Worm (Caenorhabditis elegans): ENCODE data around the gene penr-1.

The penr-1 gene

DNA sequence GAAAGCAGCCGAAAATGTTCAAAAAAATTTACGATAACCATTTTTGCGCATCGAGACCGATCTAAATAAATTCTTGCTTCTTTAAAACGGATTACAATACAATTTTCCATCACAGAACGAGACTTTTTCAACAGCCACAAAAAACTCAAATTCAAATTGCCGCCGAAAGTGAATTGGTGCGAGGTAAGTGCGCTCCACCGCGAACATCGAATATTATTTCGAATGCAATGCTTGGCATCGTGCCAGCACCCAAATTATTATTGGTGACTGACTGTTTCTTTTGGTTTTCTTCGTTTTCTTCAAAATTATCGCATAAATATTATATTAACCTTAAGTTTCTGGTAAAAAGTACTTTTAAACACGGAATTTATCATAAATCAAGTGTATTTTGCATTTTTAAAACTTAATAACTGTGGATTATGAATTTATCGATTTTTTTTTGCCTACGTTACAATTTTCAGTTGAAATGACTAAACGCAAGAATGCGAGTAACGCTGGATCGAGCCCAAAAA lies at the start of gene penr-1:
penr-1 (plus strand) TSS at position 462 of the 512 bp plus-strand sequence.
- no peak for TF ChIP-seq ceh-13 (GFP tag; optimal IDR thresholded peaks at IDR 0.05)
- peak; percentile 19 for TF ChIP-seq F13C5.2 (tag; optimal IDR thresholded peaks at IDR 0.05)

DNA sequence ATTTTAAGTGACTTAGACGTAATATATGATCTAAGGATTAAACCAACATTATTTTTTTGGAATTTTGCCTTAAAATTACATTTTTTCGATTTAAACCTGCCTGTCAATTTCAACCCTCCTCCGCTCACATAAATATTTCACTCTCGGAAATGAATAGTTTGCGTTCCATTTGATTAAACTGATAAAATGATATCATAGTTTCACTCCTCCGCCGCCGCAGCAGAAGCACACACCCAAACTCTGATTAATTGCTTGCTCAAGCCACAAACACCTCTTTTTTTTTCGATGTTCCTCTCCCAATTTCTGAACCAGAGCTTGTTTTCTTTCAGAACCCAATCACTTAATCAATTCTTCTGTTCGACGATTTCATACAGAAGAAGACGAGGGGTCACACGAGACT lies 46.2 kb upstream of the penr-1 start, which contains the start of gene Y49G5B.1:
Y49G5B.1 (plus strand) TSS at position 324 of the 400 bp plus-strand sequence.
- TF ChIP-seq flt-1 (GFP tag; IDR thresholded peaks at IDR 0.05) (no peak), ets-7 (tag; optimal IDR thresholded peaks at IDR 0.05) (no peak), sea-1 (GFP tag; conservative IDR thresholded peaks at IDR 0.05) (no peak), B0310.2 (tag; optimal IDR thresholded peaks at IDR 0.05) (no peak), pes-1 (GFP tag; IDR thresholded peaks at IDR 0.05) (no peak), hnd-1 (tag; optimal IDR thresholded peaks at IDR 0.05) (no peak), ceh-36 (tag; optimal IDR thresholded peaks at IDR 0.05) (no peak), tbx-11 (GFP tag; IDR thresholded peaks at IDR 0.05) (no peak), tbx-37 (GFP tag; conservative IDR thresholded peaks at IDR 0.05) (no peak), scrt-1 (GFP tag; IDR thresholded peaks at IDR 0.05) (no peak), hmg-4 (GFP tag; optimal IDR thresholded peaks at IDR 0.05) (no peak), tra-4 (tag; optimal IDR thresholded peaks at IDR 0.05) (no peak), ama-1 (optimal IDR thresholded peaks at IDR 0.05) (no peak), hmbx-1 (tag; optimal IDR thresholded peaks at IDR 0.05) (no peak), ceh-13 (GFP tag; optimal IDR thresholded peaks at IDR 0.05) (no peak), aly-1 (tag; optimal IDR thresholded peaks at IDR 0.05) (no peak), F13C5.2 (tag; optimal IDR thresholded peaks at IDR 0.05) (no peak)

DNA sequence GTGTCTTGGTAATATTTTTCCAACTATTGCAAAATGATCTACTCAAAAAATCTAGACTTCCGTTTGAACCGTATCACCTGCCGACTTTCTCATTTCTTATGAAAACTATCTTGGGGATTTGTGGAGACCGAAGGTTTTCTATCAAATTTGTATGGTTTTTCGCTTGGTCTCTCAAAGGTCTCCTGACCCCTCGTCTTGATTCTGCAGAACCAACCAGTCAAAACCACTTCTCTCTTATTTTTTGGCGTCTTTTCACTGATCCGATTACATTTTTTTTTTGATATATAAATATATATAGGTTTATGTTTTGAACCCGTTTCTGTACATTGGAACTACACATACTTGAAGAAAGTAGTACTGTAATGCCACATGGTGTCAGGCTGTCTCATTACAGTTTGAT lies 43.6 kb upstream of the penr-1 start:
- TF ChIP-seq flt-1 (GFP tag; IDR thresholded peaks at IDR 0.05), result no peak
- no peak for TF ChIP-seq ets-7 (tag; optimal IDR thresholded peaks at IDR 0.05)
- TF ChIP-seq tbx-37 (GFP tag; conservative IDR thresholded peaks at IDR 0.05), result no peak
- TF ChIP-seq pes-1 (GFP tag; IDR thresholded peaks at IDR 0.05), result no peak
- no peak for TF ChIP-seq tra-4 (tag; optimal IDR thresholded peaks at IDR 0.05)
- TF ChIP-seq ceh-13 (GFP tag; optimal IDR thresholded peaks at IDR 0.05), result no peak
- no peak for TF ChIP-seq ceh-36 (tag; optimal IDR thresholded peaks at IDR 0.05)
- TF ChIP-seq tbx-11 (GFP tag; IDR thresholded peaks at IDR 0.05), result no peak
- TF ChIP-seq B0310.2 (tag; optimal IDR thresholded peaks at IDR 0.05), result no peak
- no peak for TF ChIP-seq hmg-4 (GFP tag; optimal IDR thresholded peaks at IDR 0.05)

DNA sequence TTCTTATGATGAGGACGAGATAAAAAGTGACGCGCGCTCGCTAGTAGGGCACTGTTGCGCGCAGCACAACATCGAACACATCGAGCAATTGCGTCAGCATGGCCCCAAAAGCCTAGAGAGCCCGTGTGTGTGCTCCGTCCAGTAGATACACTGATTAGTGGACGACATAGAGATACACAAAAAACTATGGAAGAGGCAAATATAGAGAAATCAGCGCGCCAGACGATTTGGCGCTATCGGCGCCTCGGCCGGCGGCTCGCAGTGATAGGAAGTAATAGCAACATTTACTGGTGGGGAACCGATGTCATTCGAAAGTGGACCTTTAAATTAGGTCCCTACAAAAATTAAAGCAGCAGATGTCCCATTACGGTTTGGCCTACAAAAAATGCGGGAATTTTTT lies 40.8 kb upstream of the penr-1 start:
- no peak for TF ChIP-seq ceh-13 (GFP tag; optimal IDR thresholded peaks at IDR 0.05)
- TF ChIP-seq hmbx-1 (tag; optimal IDR thresholded peaks at IDR 0.05), result no peak
- no peak for TF ChIP-seq hmg-4 (GFP tag; optimal IDR thresholded peaks at IDR 0.05)
- no peak for TF ChIP-seq flt-1 (GFP tag; IDR thresholded peaks at IDR 0.05)
- no peak for TF ChIP-seq sea-1 (GFP tag; conservative IDR thresholded peaks at IDR 0.05)
- TF ChIP-seq ama-1 (optimal IDR thresholded peaks at IDR 0.05), result no peak
- no peak for TF ChIP-seq scrt-1 (GFP tag; IDR thresholded peaks at IDR 0.05)
- no peak for TF ChIP-seq aly-1 (tag; optimal IDR thresholded peaks at IDR 0.05)
- no peak for TF ChIP-seq tra-4 (tag; optimal IDR thresholded peaks at IDR 0.05)
- no peak for TF ChIP-seq F13C5.2 (tag; optimal IDR thresholded peaks at IDR 0.05)
- TF ChIP-seq tbx-37 (GFP tag; conservative IDR thresholded peaks at IDR 0.05), result no peak
- no peak for TF ChIP-seq ceh-36 (tag; optimal IDR thresholded peaks at IDR 0.05)
- no peak for TF ChIP-seq ets-7 (tag; optimal IDR thresholded peaks at IDR 0.05)
- no peak for TF ChIP-seq B0310.2 (tag; optimal IDR thresholded peaks at IDR 0.05)
- no peak for TF ChIP-seq tbx-11 (GFP tag; IDR thresholded peaks at IDR 0.05)
- TF ChIP-seq hnd-1 (tag; optimal IDR thresholded peaks at IDR 0.05), result no peak
- no peak for TF ChIP-seq pes-1 (GFP tag; IDR thresholded peaks at IDR 0.05)

DNA sequence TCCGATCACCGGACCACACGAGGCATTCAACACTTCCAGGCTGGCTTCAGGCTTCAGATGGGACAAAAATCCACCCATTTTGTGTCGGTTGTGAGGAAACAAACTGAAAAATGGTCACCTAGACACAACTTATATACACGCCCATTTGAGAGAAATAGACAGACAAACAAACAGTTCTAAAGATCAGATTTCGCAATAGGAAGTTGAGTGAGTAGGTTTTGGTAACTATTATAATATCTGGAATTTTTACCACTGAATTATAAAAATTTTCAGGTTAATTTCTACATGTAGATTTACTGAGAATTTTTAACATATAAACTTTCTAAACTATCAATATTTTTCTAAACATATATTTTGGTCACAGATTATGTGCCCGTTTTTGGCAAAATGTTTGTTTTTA lies 35.5 kb upstream of the penr-1 start, which contains the start of gene cest-32:
cest-32 (minus strand) TSS at position 115 of the 400 bp plus-strand sequence.
- TF ChIP-seq F13C5.2 (tag; optimal IDR thresholded peaks at IDR 0.05) (no peak), B0310.2 (tag; optimal IDR thresholded peaks at IDR 0.05) (no peak), ceh-36 (tag; optimal IDR thresholded peaks at IDR 0.05) (no peak), ceh-13 (GFP tag; optimal IDR thresholded peaks at IDR 0.05) (no peak), ets-7 (tag; optimal IDR thresholded peaks at IDR 0.05) (no peak)

DNA sequence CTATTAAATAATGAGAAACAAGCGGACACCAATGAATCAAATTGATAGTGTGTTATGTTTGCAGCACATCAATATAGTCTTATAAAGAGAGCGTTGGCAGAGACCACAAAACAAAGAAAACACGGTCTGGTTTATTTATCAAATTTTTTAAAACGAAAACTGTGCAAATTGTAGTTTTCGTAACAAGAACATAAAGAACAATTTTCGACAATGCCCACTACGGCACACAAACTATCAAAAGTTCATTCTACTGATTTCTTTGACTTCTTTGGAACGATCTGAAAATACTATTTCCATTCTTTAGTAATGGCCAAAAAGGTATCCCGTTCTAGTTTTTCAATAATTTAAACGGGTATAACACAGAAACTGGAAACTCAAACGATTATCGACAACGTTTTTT lies 32.2 kb upstream of the penr-1 start, which contains the start of gene cest-35.2:
cest-35.2 (minus strand) TSS at position 101 of the 400 bp plus-strand sequence.
- TF ChIP-seq hnd-1 (tag; optimal IDR thresholded peaks at IDR 0.05) (no peak), F13C5.2 (tag; optimal IDR thresholded peaks at IDR 0.05) (no peak), tbx-37 (GFP tag; conservative IDR thresholded peaks at IDR 0.05) (no peak), aly-1 (tag; optimal IDR thresholded peaks at IDR 0.05) (no peak), scrt-1 (GFP tag; IDR thresholded peaks at IDR 0.05) (no peak), ceh-13 (GFP tag; optimal IDR thresholded peaks at IDR 0.05) (no peak), ceh-36 (tag; optimal IDR thresholded peaks at IDR 0.05) (no peak), sea-1 (GFP tag; conservative IDR thresholded peaks at IDR 0.05) (no peak), flt-1 (GFP tag; IDR thresholded peaks at IDR 0.05) (no peak), B0310.2 (tag; optimal IDR thresholded peaks at IDR 0.05) (no peak), tbx-11 (GFP tag; IDR thresholded peaks at IDR 0.05) (no peak), hmg-4 (GFP tag; optimal IDR thresholded peaks at IDR 0.05) (no peak), ets-7 (tag; optimal IDR thresholded peaks at IDR 0.05) (no peak), pes-1 (GFP tag; IDR thresholded peaks at IDR 0.05) (no peak), ama-1 (optimal IDR thresholded peaks at IDR 0.05) (no peak), hmbx-1 (tag; optimal IDR thresholded peaks at IDR 0.05) (no peak), tra-4 (tag; optimal IDR thresholded peaks at IDR 0.05) (no peak)

DNA sequence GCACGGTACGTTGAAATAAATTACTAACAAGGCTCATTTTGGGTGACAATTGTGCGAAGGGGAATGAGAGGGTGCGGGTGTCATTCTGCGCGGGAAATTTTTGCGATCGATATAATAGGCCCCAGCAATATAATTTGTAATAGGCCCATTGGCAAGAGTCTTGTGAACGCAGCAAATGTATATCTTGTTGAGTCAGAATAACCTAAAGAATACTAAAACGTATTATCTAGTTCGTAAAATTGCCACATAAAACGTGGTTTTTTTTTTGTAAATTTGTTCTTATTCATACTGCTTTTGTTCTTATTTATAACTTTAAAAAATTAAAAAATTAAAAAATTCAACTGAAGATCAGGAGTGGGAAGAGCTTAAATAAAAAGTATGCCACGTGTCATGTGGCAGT lies 29.9 kb upstream of the penr-1 start, which contains the start of gene C52A10.3:
C52A10.3 (minus strand) TSS at position 101 of the 400 bp plus-strand sequence.
- no peak for TF ChIP-seq F13C5.2 (tag; optimal IDR thresholded peaks at IDR 0.05)
- TF ChIP-seq ceh-13 (GFP tag; optimal IDR thresholded peaks at IDR 0.05), result no peak
- TF ChIP-seq ceh-36 (tag; optimal IDR thresholded peaks at IDR 0.05), result no peak
- TF ChIP-seq B0310.2 (tag; optimal IDR thresholded peaks at IDR 0.05), result no peak
- TF ChIP-seq aly-1 (tag; optimal IDR thresholded peaks at IDR 0.05), result no peak
- no peak for TF ChIP-seq scrt-1 (GFP tag; IDR thresholded peaks at IDR 0.05)
- TF ChIP-seq ets-7 (tag; optimal IDR thresholded peaks at IDR 0.05), result no peak
- TF ChIP-seq hmg-4 (GFP tag; optimal IDR thresholded peaks at IDR 0.05), result no peak
- no peak for TF ChIP-seq hnd-1 (tag; optimal IDR thresholded peaks at IDR 0.05)
- TF ChIP-seq tbx-37 (GFP tag; conservative IDR thresholded peaks at IDR 0.05), result no peak
- no peak for TF ChIP-seq sea-1 (GFP tag; conservative IDR thresholded peaks at IDR 0.05)
- no peak for TF ChIP-seq tbx-11 (GFP tag; IDR thresholded peaks at IDR 0.05)
- no peak for TF ChIP-seq tra-4 (tag; optimal IDR thresholded peaks at IDR 0.05)
- TF ChIP-seq flt-1 (GFP tag; IDR thresholded peaks at IDR 0.05), result no peak
- TF ChIP-seq hmbx-1 (tag; optimal IDR thresholded peaks at IDR 0.05), result no peak
- no peak for TF ChIP-seq pes-1 (GFP tag; IDR thresholded peaks at IDR 0.05)
- TF ChIP-seq ama-1 (optimal IDR thresholded peaks at IDR 0.05), result no peak

Measured in whole organism, early embryonic.